In genomic region chr4:388784-389313, dm6 we compare ENCODE assay signal across 2 fruit fly cellular contexts.
TF ChIP-seq lines count a peak whose summit lies in the region.

No protein-coding gene starts in this region.

- TF ChIP-seq CTCF in whole organism, embryonic (GFP tag; optimal IDR thresholded peaks at IDR 0.05; lab: Kevin White, UChicago) = peak; percentile 21

TF ChIP-seq in whole organism, adult, 20 proteins besides CTCF, POLR2A, EP300 and RAD21:
- no peak for TF ChIP-seq CG1620 (GFP tag; optimal IDR thresholded peaks at IDR 0.05; lab: Kevin White, UChicago)
- TF ChIP-seq pad (GFP tag; optimal IDR thresholded peaks at IDR 0.05; lab: Kevin White, UChicago) = peak; percentile 90

TF ChIP-seq in whole organism, embryonic, 481 proteins besides CTCF, POLR2A, EP300 and RAD21:
- TF ChIP-seq Dbx (GFP tag; IDR thresholded peaks at IDR 0.05; lab: Robert Waterston, UW) (no peak), pan (optimal IDR thresholded peaks at IDR 0.05; lab: Kevin White, UChicago) (no peak), pan (GFP tag; optimal IDR thresholded peaks at IDR 0.05 in 1 of 2, IDR thresholded peaks at IDR 0.05 in 1 of 2) (no peak), CG1647 (GFP tag; optimal IDR thresholded peaks at IDR 0.05; lab: Kevin White, UChicago) (no peak), psq (GFP tag; optimal IDR thresholded peaks at IDR 0.05; lab: Kevin White, UChicago) (no peak), Fer3 (tag; optimal IDR thresholded peaks at IDR 0.05; lab: Kevin White, UChicago) (no peak), Dfd (GFP tag; optimal IDR thresholded peaks at IDR 0.05; lab: Kevin White, UChicago) (no peak), tll (GFP tag; optimal IDR thresholded peaks at IDR 0.05; lab: Kevin White, UChicago) (no peak), Trl (optimal IDR thresholded peaks at IDR 0.05; lab: Kevin White, UChicago) (peak; percentile 53 to 82), Trl (GFP tag; optimal IDR thresholded peaks at IDR 0.05; lab: Kevin White, UChicago) (no peak), CoRest (tag; optimal IDR thresholded peaks at IDR 0.05; lab: Kevin White, UChicago) (no peak), Meics (GFP tag; optimal IDR thresholded peaks at IDR 0.05; lab: Kevin White, UChicago) (no peak), CG32532 (GFP tag; IDR thresholded peaks at IDR 0.05; lab: Robert Waterston, UW) (no peak), Hr78 (GFP tag; optimal IDR thresholded peaks at IDR 0.05; lab: Kevin White, UChicago) (no peak), Nf-YC (tag; optimal IDR thresholded peaks at IDR 0.05; lab: Kevin White, UChicago) (peak; percentile 36), Lhr (GFP tag; optimal IDR thresholded peaks at IDR 0.05; lab: Kevin White, UChicago) (no peak), Nf-YB (GFP tag; optimal IDR thresholded peaks at IDR 0.05; lab: Kevin White, UChicago) (peak; percentile 30), crol (GFP tag; IDR thresholded peaks at IDR 0.05; lab: Robert Waterston, UW) (0 out of 2 replicates have a peak, but pooled peaks have one; percentile 2), pros (GFP tag; optimal IDR thresholded peaks at IDR 0.05; lab: Kevin White, UChicago) (peak; percentile 100), slbo (GFP tag; IDR thresholded peaks at IDR 0.05; lab: Robert Waterston, UW) (no peak), Opbp (GFP tag; IDR thresholded peaks at IDR 0.05; lab: Robert Waterston, UW; ENCODE audit: partially characterized antibody) (no peak), CG3163 (GFP tag; optimal IDR thresholded peaks at IDR 0.05; lab: Kevin White, UChicago) (peak; percentile 41), btn (GFP tag; optimal IDR thresholded peaks at IDR 0.05; lab: Kevin White, UChicago) (no peak), CG4617 (GFP tag; optimal IDR thresholded peaks at IDR 0.05; lab: Kevin White, UChicago; ENCODE audit: borderline replicate concordance) (no peak)
TF ChIP-seq in whole organism, embryonic: peak in this region for 6.
